Fruit fly (Drosophila melanogaster) whole organism, adult: Measurements from ENCODE around the gene BuGZ.

Experiments used
- CG11617 ChIP-seq: fragments of 200-800 bp; sonication (Bioruptor generic); optimal IDR thresholded peaks from 2 replicates; lab custom pipeline; 2017; ENCODE audit warnings: mild to moderate bottlenecking, missing biosample characterization, missing genetic modification reagents, missing genetic modification characterization
- CG12768 ChIP-seq: fragments of 200-800 bp; sonication (Bioruptor generic); optimal IDR thresholded peaks from 2 replicates; lab custom pipeline; 2017; ENCODE audit warnings: missing biosample characterization, missing genetic modification characterization, mild to moderate bottlenecking, moderate library complexity, missing genetic modification reagents
- CG14711 ChIP-seq: fragments of 200-800 bp; sonication (Bioruptor generic); optimal IDR thresholded peaks from 2 replicates; lab custom pipeline; 2018; ENCODE audit warnings: missing biosample characterization, mild to moderate bottlenecking, missing genetic modification characterization, moderate library complexity
- CG1620 ChIP-seq: fragments of 200-800 bp; sonication (Bioruptor generic); optimal IDR thresholded peaks from 2 replicates; lab custom pipeline; 2016; ENCODE audit warnings: missing biosample characterization, missing genetic modification characterization
- CG33017 ChIP-seq: fragments of 200-800 bp; sonication (Bioruptor generic); optimal IDR thresholded peaks from 2 replicates; lab custom pipeline; 2018; ENCODE audit warnings: missing biosample characterization, mild to moderate bottlenecking, missing genetic modification characterization, moderate library complexity
- CG5204 ChIP-seq: fragments of 200-800 bp; sonication (Bioruptor generic); optimal IDR thresholded peaks from 2 replicates; lab custom pipeline; 2016; ENCODE audit warnings: missing biosample characterization, missing genetic modification characterization
- CG7045 ChIP-seq: fragments of 200-800 bp; sonication (Bioruptor generic); optimal IDR thresholded peaks from 2 replicates; lab custom pipeline; 2017; ENCODE audit warnings: missing biosample characterization, mild to moderate bottlenecking, missing genetic modification characterization
- CG7101 ChIP-seq: fragments of 200-800 bp; sonication (Bioruptor generic); optimal IDR thresholded peaks from 2 replicates; lab custom pipeline; 2018; ENCODE audit warnings: missing biosample characterization, mild to moderate bottlenecking, missing genetic modification characterization, moderate library complexity
- Clk ChIP-seq: fragments of 200-800 bp; sonication (Bioruptor generic); optimal IDR thresholded peaks from 2 replicates; lab custom pipeline; 2017; ENCODE audit warnings: missing biosample characterization, missing genetic modification characterization
- Crg-1 ChIP-seq: fragments of 200-800 bp; sonication (Bioruptor generic); optimal IDR thresholded peaks from 2 replicates; lab custom pipeline; 2016; ENCODE audit warnings: missing biosample characterization, missing genetic modification characterization
- Hr96 ChIP-seq: fragments of 200-800 bp; sonication (Bioruptor generic); optimal IDR thresholded peaks from 2 replicates; lab custom pipeline; 2016; ENCODE audit warnings: missing biosample characterization, missing genetic modification characterization
- Mnt ChIP-seq: fragments of 200-800 bp; sonication (Bioruptor generic); optimal IDR thresholded peaks from 2 replicates; lab custom pipeline; 2016; ENCODE audit warnings: missing biosample characterization, mild to moderate bottlenecking, missing genetic modification characterization
- bab1 ChIP-seq: fragments of 200-800 bp; sonication (Bioruptor generic); optimal IDR thresholded peaks from 3 replicates; lab custom pipeline; 2019; ENCODE audit warnings: missing biosample characterization, mild to moderate bottlenecking, missing genetic modification characterization, moderate library complexity
- cic ChIP-seq: fragments of 200-800 bp; sonication (Bioruptor generic); optimal IDR thresholded peaks from 2 replicates; lab custom pipeline; 2017; ENCODE audit warnings: missing biosample characterization, mild to moderate bottlenecking, missing genetic modification characterization, moderate library complexity
- cnc ChIP-seq, 2 experiments: fragments of >200 bp; optimal IDR thresholded peaks; 2 replicates each; lab custom pipeline; 2017
- kay ChIP-seq: fragments of 200-800 bp; sonication (Bioruptor generic); peaks from one replicate; lab custom pipeline; 2016; ENCODE audit warnings: missing biosample characterization, missing genetic modification characterization, borderline replicate concordance
- ovo ChIP-seq: fragments of 200-800 bp; sonication (Bioruptor generic); optimal IDR thresholded peaks from 2 replicates; lab custom pipeline; 2016; ENCODE audit warnings: missing biosample characterization, missing genetic modification characterization
- pad ChIP-seq: fragments of 200-800 bp; sonication (Bioruptor generic); optimal IDR thresholded peaks from 3 replicates; lab custom pipeline; 2017; ENCODE audit warnings: missing biosample characterization, missing genetic modification characterization, mild to moderate bottlenecking, moderate library complexity, missing genetic modification reagents
- tj ChIP-seq: fragments of 200-800 bp; sonication (Bioruptor generic); optimal IDR thresholded peaks from 3 replicates; lab custom pipeline; 2017; ENCODE audit warnings: missing biosample characterization, mild to moderate bottlenecking, missing genetic modification characterization, moderate library complexity
- toe ChIP-seq: fragments of 200-800 bp; sonication (Bioruptor generic); optimal IDR thresholded peaks from 2 replicates; lab custom pipeline; 2016; ENCODE audit warnings: missing biosample characterization, missing genetic modification characterization

The BuGZ gene

DNA sequence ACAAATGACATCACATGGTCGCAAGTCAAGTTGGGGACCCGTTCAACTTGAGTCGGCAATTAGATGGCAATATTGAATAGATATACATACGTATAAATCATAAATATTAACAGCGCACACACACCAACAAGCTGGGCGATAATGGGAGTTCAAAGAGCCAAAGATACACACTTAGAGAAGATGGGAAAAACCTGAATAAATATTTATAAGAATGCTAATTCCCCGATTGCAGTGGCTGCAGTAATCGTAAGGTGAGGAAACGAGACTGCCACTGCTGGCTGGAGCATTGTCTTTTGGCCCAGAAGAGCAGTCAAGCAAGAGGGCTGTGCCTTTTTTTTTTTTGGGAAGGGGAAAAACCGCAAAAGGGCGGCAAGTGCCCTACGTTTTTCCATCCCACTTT is 33.0 kb upstream of the BuGZ start:
- TF ChIP-seq Clk (GFP tag; lab: Kevin White, UChicago) (no peak), bab1 (GFP tag; lab: Kevin White, UChicago) (no peak), CG1620 (GFP tag; lab: Kevin White, UChicago) (no peak), pad (GFP tag; lab: Kevin White, UChicago) (no peak), CG7045 (GFP tag; lab: Kevin White, UChicago) (no peak), CG5204 (GFP tag; lab: Kevin White, UChicago) (no peak), CG33017 (no peak), kay (GFP tag; lab: Kevin White, UChicago) (no peak), toe (GFP tag; lab: Kevin White, UChicago) (no peak), ovo (no peak), Crg-1 (GFP tag; lab: Kevin White, UChicago) (no peak), CG14711 (tag; lab: Kevin White, UChicago) (no peak), Mnt (GFP tag; lab: Kevin White, UChicago) (no peak), CG11617 (GFP tag; lab: Kevin White, UChicago) (no peak), cic (no peak), CG7101 (tag; lab: Kevin White, UChicago) (no peak), CG12768 (GFP tag; lab: Kevin White, UChicago) (no peak)

DNA sequence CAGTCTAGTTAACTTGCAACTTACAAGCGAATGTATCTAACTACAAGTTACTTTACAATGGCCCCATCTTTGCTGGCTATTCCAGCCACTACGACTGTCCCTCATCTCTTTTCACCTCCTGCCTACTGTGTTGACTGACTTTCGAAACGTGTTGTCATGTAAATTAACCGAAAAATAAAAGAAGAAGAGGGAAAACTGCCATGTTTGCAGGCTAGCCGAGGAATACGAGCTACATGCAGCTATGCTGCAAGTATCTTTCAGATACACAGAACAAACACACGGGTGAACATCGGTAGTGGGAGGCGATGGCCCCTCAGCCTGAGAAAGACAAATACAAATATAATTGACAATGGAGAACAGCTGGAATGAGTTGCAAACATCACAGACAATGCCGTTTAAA is 32.5 kb upstream of the BuGZ start:
- TF ChIP-seq kay (GFP tag; lab: Kevin White, UChicago), result no peak
- TF ChIP-seq cnc (optimal IDR thresholded peaks at IDR 0.05; lab: Kevin White, UChicago), result no peak
- no peak for TF ChIP-seq CG33017
- TF ChIP-seq CG5204 (GFP tag; lab: Kevin White, UChicago), result no peak
- TF ChIP-seq CG7045 (GFP tag; lab: Kevin White, UChicago), result no peak
- TF ChIP-seq pad (GFP tag; lab: Kevin White, UChicago), result no peak

DNA sequence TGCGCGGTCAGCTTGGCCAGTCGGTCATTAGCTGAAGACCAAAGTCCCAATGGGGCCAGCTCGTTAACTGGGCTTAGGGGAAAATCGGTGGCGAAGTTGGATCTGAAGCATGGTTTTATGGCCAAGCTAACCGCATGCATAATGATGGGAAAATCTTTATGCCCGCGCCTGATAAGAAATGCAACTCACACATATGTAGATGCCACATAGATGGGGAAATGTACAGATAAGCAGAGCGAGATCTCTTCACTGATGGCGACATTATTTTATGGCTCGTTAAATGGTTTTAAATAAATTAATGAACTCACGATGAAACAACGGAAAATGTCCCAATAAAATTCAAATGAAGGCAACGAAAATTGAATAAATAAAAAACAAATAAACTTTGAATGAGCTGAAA is 31.3 kb upstream of the BuGZ start:
- no peak for TF ChIP-seq CG1620 (GFP tag; lab: Kevin White, UChicago)
- TF ChIP-seq CG12768 (GFP tag; lab: Kevin White, UChicago), result no peak

DNA sequence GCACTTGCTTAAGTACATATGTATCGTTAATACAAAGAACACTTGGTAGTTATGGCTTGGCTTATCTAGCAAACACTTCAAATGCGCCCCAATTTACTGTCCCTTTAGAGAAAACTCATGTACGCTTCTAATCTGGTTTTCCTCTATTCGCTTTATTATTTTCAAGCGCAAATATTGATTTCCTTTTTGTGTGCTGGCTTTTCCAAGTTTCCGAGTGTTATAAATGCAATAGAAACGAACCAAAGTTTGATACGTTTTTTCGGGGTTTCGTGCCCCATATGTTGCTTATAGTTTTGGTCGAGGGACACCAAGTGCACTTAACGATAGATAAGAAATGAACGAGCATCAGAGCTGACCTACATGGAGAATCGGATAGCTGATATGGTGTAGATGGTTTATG is 29.3 kb upstream of the BuGZ start:
- TF ChIP-seq Crg-1 (GFP tag; lab: Kevin White, UChicago), result no peak
- no peak for TF ChIP-seq CG7101 (tag; lab: Kevin White, UChicago)
- no peak for TF ChIP-seq cic
- TF ChIP-seq Clk (GFP tag; lab: Kevin White, UChicago), result no peak
- TF ChIP-seq pad (GFP tag; lab: Kevin White, UChicago), result no peak
- no peak for TF ChIP-seq CG12768 (GFP tag; lab: Kevin White, UChicago)
- no peak for TF ChIP-seq bab1 (GFP tag; lab: Kevin White, UChicago)
- TF ChIP-seq CG5204 (GFP tag; lab: Kevin White, UChicago), result no peak
- no peak for TF ChIP-seq kay (GFP tag; lab: Kevin White, UChicago)
- TF ChIP-seq CG7045 (GFP tag; lab: Kevin White, UChicago), result no peak
- no peak for TF ChIP-seq Hr96 (GFP tag; lab: Kevin White, UChicago)
- no peak for TF ChIP-seq Mnt (GFP tag; lab: Kevin White, UChicago)
- TF ChIP-seq CG1620 (GFP tag; lab: Kevin White, UChicago), result no peak
- TF ChIP-seq cnc (optimal IDR thresholded peaks at IDR 0.05; lab: Kevin White, UChicago), result no peak
- no peak for TF ChIP-seq tj (GFP tag; lab: Kevin White, UChicago)
- TF ChIP-seq CG14711 (tag; lab: Kevin White, UChicago), result no peak
- no peak for TF ChIP-seq CG11617 (GFP tag; lab: Kevin White, UChicago)

DNA sequence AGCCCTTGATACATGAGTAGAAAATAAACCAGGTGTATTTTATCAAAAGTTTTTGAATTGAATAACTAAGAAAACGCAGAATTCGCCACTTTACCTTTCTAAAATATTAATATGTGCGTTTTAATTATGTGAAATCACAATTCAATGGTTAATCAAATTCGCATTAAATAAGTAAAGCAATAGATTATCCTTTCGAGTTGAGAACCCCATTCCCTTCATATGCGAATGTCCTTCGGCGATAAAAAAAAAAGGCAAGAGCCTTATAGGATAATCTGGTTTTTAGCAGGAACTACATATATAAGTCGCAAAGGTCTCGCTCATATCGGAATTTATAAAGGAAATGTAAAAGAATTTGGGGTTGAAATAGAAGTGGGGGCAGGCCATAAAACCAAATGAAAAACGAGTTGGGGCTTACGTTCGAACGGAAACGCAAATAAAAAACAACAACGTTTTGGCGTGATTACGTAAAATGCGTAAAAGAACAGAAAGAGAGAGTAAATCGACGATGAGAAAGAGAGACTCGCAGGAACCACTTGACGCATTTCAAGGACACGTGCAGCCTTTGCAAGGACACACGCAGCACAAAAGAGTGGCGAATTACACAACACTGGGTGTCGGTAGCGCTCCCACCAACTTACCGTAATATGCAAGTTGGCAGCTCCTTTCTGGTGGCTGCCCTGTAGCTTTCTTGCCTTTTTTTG is 27.9 kb upstream of the BuGZ start:
- TF ChIP-seq kay (GFP tag; lab: Kevin White, UChicago), result peak; percentile 58
- no peak for TF ChIP-seq Crg-1 (GFP tag; lab: Kevin White, UChicago)

DNA sequence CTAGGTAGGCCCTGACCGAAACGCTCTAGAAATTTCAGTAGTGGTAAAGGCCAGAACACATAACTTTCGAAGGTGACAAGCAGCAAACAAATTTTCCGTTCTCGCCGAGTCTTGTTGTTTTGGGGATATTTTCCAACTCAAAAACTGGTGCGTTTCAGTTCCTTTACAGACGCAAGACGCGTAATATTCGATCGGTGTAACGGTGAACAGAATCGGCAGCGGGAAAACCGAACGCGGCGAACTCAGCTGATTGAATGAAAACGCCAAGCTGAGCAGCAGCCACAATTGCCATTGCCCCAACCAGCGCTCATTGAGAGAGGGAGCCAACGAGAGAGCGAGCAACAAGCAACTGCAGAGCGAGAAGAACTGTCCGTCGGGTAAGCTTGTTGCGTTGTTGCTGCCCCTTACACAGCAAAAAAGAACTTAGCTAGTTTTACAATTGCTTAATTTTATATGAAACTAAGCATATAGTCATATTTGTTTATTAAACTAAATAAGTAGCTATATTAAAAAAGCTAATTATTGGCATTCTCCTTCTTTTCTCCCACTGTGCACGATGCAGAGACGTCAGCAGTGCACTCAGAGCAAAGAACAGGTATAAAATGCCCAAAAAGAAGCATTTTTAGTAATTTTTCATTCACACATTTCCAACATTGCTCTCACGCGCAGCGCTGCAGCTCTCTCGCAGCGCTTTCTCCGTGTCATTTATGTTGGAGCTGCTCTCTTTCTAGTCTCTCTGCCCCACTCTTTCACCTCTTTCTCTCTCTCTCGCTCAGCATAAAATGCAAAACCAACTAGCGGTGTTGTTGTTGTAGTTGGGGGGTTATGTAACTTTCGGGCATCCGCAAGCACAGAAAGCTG is 27.1 kb upstream of the BuGZ start, which contains the start of the genes Cyt-c-d and CG31808:
Gene Cyt-c-d, plus strand, starts transcription at position 51 of the 861 bp plus-strand sequence.
Gene CG31808, minus strand, starts transcription at position 355 of the 861 bp plus-strand sequence.
- no peak for TF ChIP-seq ovo
- peak; percentile 83 for TF ChIP-seq CG11617 (GFP tag; lab: Kevin White, UChicago)
- TF ChIP-seq CG7045 (GFP tag; lab: Kevin White, UChicago), result peak; percentile 85
- TF ChIP-seq tj (GFP tag; lab: Kevin White, UChicago), result peak; percentile 83
- peak; percentile 88 for TF ChIP-seq bab1 (GFP tag; lab: Kevin White, UChicago)
- TF ChIP-seq cnc (optimal IDR thresholded peaks at IDR 0.05; lab: Kevin White, UChicago), result no peak
- TF ChIP-seq Clk (GFP tag; lab: Kevin White, UChicago), result peak; percentile 49
- peak; percentile 72 for TF ChIP-seq toe (GFP tag; lab: Kevin White, UChicago)
- no peak for TF ChIP-seq kay (GFP tag; lab: Kevin White, UChicago)
- TF ChIP-seq pad (GFP tag; lab: Kevin White, UChicago), result peak; percentile 53
- TF ChIP-seq cic, result peak; percentile 68
- TF ChIP-seq Hr96 (GFP tag; lab: Kevin White, UChicago), result peak; percentile 70
- TF ChIP-seq Crg-1 (GFP tag; lab: Kevin White, UChicago), result peak; percentile 49
- peak; percentile 89 for TF ChIP-seq CG7101 (tag; lab: Kevin White, UChicago)
- TF ChIP-seq CG12768 (GFP tag; lab: Kevin White, UChicago), result peak; percentile 69
- TF ChIP-seq CG5204 (GFP tag; lab: Kevin White, UChicago), result peak; percentile 71
- TF ChIP-seq CG1620 (GFP tag; lab: Kevin White, UChicago), result peak; percentile 34
- TF ChIP-seq CG14711 (tag; lab: Kevin White, UChicago), result peak; percentile 85
- TF ChIP-seq CG33017, result peak; percentile 88
- TF ChIP-seq Mnt (GFP tag; lab: Kevin White, UChicago), result peak; percentile 43
